Worm (Caenorhabditis elegans): Measurements from ENCODE around the gene F15H10.7.

Gene F15H10.7

DNA sequence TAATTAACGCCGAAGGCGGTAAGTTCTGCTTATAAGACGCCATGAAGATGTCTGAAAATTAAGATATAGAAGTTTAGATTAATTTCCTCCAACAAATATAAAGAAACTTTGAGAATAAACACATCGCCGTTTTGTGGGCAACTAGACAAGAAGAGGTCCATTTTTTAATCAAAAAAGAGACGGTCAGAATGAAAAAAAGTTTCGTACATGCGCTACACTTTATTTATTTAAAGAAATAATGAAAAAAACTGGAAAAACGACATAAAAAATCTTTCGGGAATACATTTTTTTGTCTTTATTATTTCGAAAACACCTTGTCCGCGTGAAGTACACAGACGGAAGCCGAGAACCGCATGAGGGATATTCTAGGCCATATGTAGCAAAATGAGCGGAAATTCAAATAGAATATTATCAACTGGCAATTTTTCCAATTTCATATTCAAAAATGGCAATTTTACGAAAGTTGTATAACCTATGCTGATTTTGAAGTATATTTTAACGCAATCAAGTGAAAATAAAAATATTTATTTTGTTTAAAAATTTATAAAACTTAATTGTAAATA lies 50.4 kb downstream of the F15H10.7 start, which contains the start of gene sluh-7 (continued):
- 0 out of 2 replicates have a peak, but pooled peaks have one; percentile 28 for TF ChIP-seq ceh-100 (GFP tag; IDR thresholded peaks at IDR 0.05)
- TF ChIP-seq sptf-2 (GFP tag; optimal IDR thresholded peaks at IDR 0.05): no peak
- no peak for TF ChIP-seq sdz-38 (tag; optimal IDR thresholded peaks at IDR 0.05)
- no peak; the same call in 1 of the 2 replicates for TF ChIP-seq madf-8 (GFP tag; conservative IDR thresholded peaks at IDR 0.05)
- no peak for TF ChIP-seq nhr-90 (tag; optimal IDR thresholded peaks at IDR 0.05)
- peak; percentile 88 for TF ChIP-seq lin-54 (GFP tag; optimal IDR thresholded peaks at IDR 0.05)
- TF ChIP-seq K11D2.4 (GFP tag; IDR thresholded peaks at IDR 0.05): 0 out of 2 replicates have a peak, but pooled peaks have one; percentile 39
- TF ChIP-seq F23B12.7 (tag; optimal IDR thresholded peaks at IDR 0.05; ENCODE audit: insufficient read depth): no peak
- no peak for TF ChIP-seq unc-62 (GFP tag; optimal IDR thresholded peaks at IDR 0.05)
- no peak for TF ChIP-seq atf-7 (tag; optimal IDR thresholded peaks at IDR 0.05)
- no peak for TF ChIP-seq lag-1 (GFP tag; IDR thresholded peaks at IDR 0.05)
- no peak for TF ChIP-seq repo-1 (tag; optimal IDR thresholded peaks at IDR 0.05)
- TF ChIP-seq mel-28 (tag; optimal IDR thresholded peaks at IDR 0.05; ENCODE audit: borderline replicate concordance): no peak
- no peak for TF ChIP-seq B0035.1 (tag; optimal IDR thresholded peaks at IDR 0.05)
- no peak for TF ChIP-seq let-526 (GFP tag; IDR thresholded peaks at IDR 0.05)
- TF ChIP-seq ztf-18 (tag; optimal IDR thresholded peaks at IDR 0.05): peak; percentile 15
- no peak for TF ChIP-seq B0261.1 (tag; optimal IDR thresholded peaks at IDR 0.05)
- no peak for TF ChIP-seq T26A5.8 (tag; optimal IDR thresholded peaks at IDR 0.05)
- TF ChIP-seq dpl-1 (GFP tag; optimal IDR thresholded peaks at IDR 0.05): peak; percentile 66
- no peak for TF ChIP-seq F57C9.4 (tag; optimal IDR thresholded peaks at IDR 0.05)
- no peak for TF ChIP-seq lin-26 (GFP tag; IDR thresholded peaks at IDR 0.05)
- peak; percentile 40 for TF ChIP-seq ccch-3 (GFP tag; optimal IDR thresholded peaks at IDR 0.05)
- TF ChIP-seq bed-2 (GFP tag; IDR thresholded peaks at IDR 0.05): no peak
- TF ChIP-seq mxl-1 (tag; optimal IDR thresholded peaks at IDR 0.05): no peak
- peak; percentile 49; the same call in 1 of the 2 replicates for TF ChIP-seq lir-1 (GFP tag; conservative IDR thresholded peaks at IDR 0.05)
- TF ChIP-seq chd-7 (tag; optimal IDR thresholded peaks at IDR 0.05): no peak
- no peak for TF ChIP-seq snpc-1.1 (tag; optimal IDR thresholded peaks at IDR 0.05; ENCODE audit: insufficient read depth)
- TF ChIP-seq tlf-1 (GFP tag; optimal IDR thresholded peaks at IDR 0.05): no peak
- no peak for TF ChIP-seq Y53F4B.3 (GFP tag; IDR thresholded peaks at IDR 0.05)
- no peak for TF ChIP-seq egl-44 (GFP tag; IDR thresholded peaks at IDR 0.05)
- no peak for TF ChIP-seq cebp-1 (GFP tag; IDR thresholded peaks at IDR 0.05)
- peak; percentile 63 for TF ChIP-seq cebp-1 (tag; optimal IDR thresholded peaks at IDR 0.05)
- TF ChIP-seq tbp1 (GFP tag; optimal IDR thresholded peaks at IDR 0.05): peak; percentile 26
- no peak for TF ChIP-seq B0336.3 (GFP tag; IDR thresholded peaks at IDR 0.05)
- no peak for TF ChIP-seq T07F8.4 (tag; optimal IDR thresholded peaks at IDR 0.05)
- TF ChIP-seq Y67H2A.10 (GFP tag; conservative IDR thresholded peaks at IDR 0.05): no peak
- no peak for TF ChIP-seq nhr-27 (tag; optimal IDR thresholded peaks at IDR 0.05)
- TF ChIP-seq ceh-58 (GFP tag; IDR thresholded peaks at IDR 0.05): no peak
- no peak for TF ChIP-seq ztf-22 (GFP tag; optimal IDR thresholded peaks at IDR 0.05)
- TF ChIP-seq ceh-27 (GFP tag; optimal IDR thresholded peaks at IDR 0.05): peak; percentile 89
- peak in 1 of 3 experiments; percentile 83 for TF ChIP-seq lin-35 (GFP tag; optimal IDR thresholded peaks at IDR 0.05)
- TF ChIP-seq somi-1 (GFP tag; optimal IDR thresholded peaks at IDR 0.05): no peak
- no peak for TF ChIP-seq C17E4.6 (GFP tag; IDR thresholded peaks at IDR 0.05)
- no peak for TF ChIP-seq nhr-80 (tag; optimal IDR thresholded peaks at IDR 0.05)
- no peak for TF ChIP-seq fkh-3 (tag; optimal IDR thresholded peaks at IDR 0.05)
- TF ChIP-seq K12H6.12 (tag; optimal IDR thresholded peaks at IDR 0.05): peak; percentile 35
- TF ChIP-seq cebp-2 (GFP tag; IDR thresholded peaks at IDR 0.05): no peak
- TF ChIP-seq him-1 (tag; optimal IDR thresholded peaks at IDR 0.05): peak; percentile 35
- TF ChIP-seq gei-17 (GFP tag; optimal IDR thresholded peaks at IDR 0.05): no peak

All from whole organism, young adult.